Fruit fly (Drosophila melanogaster) whole organism, wandering third instar larva: Measurements from ENCODE around the gene brwl.

Source experiments
- Abd-B ChIP-seq: fragments of >200 bp; optimal IDR thresholded peaks from 2 replicates; lab custom pipeline; 2017; ENCODE audit warnings: missing biosample characterization, missing genetic modification characterization
- CG32264 ChIP-seq: fragments of 200-800 bp; sonication (Bioruptor generic); optimal IDR thresholded peaks from 2 replicates; lab custom pipeline; 2016; ENCODE audit warnings: missing biosample characterization, missing genetic modification characterization
- CrebA ChIP-seq: fragments of 200-800 bp; sonication (Bioruptor generic); optimal IDR thresholded peaks from 2 replicates; lab custom pipeline; 2016; ENCODE audit warnings: missing biosample characterization, mild to moderate bottlenecking, missing genetic modification characterization, borderline replicate concordance
- Dfd ChIP-seq: fragments of >200 bp; optimal IDR thresholded peaks from 2 replicates; lab custom pipeline; 2017; ENCODE audit warnings: missing biosample characterization, missing genetic modification characterization
- Dif ChIP-seq: fragments of 200-275, 200-300 bp; sonication (Bioruptor generic); optimal IDR thresholded peaks from 2 replicates; lab custom pipeline; 2018; ENCODE audit warnings: missing biosample characterization, missing genetic modification characterization; ENCODE audit not compliant: partially characterized antibody
- GATAd ChIP-seq: sonication (Bioruptor generic); optimal IDR thresholded peaks from 2 replicates; lab custom pipeline; 2016; ENCODE audit warnings: missing biosample characterization, missing genetic modification characterization
- Hr78 ChIP-seq: fragments of >200 bp; optimal IDR thresholded peaks from 2 replicates; lab custom pipeline; 2017; ENCODE audit warnings: missing biosample characterization, missing genetic modification characterization
- Hr83 ChIP-seq: fragments of 200-300 bp; sonication (Bioruptor generic); optimal IDR thresholded peaks from 2 replicates; lab custom pipeline; 2016; ENCODE audit warnings: missing biosample characterization, mild to moderate bottlenecking, missing genetic modification characterization, moderate library complexity; ENCODE audit not compliant: poor library complexity, severe bottlenecking
- Jra ChIP-seq: sonication (Bioruptor generic); optimal IDR thresholded peaks from 2 replicates; lab custom pipeline; 2016; ENCODE audit warnings: missing biosample characterization, missing genetic modification characterization
- N ChIP-seq: fragments of >200 bp; optimal IDR thresholded peaks from 2 replicates; lab custom pipeline; 2018; ENCODE audit warnings: missing biosample characterization, missing external identifiers, missing genetic modification characterization
- OdsH ChIP-seq: fragments of 200-800 bp; sonication (Bioruptor generic); optimal IDR thresholded peaks from 2 replicates; lab custom pipeline; 2016; ENCODE audit warnings: missing biosample characterization, mild to moderate bottlenecking, missing genetic modification characterization
- Rel ChIP-seq, 2 experiments: fragments of 200-800 bp; sonication (Bioruptor generic) in 1 of 2; optimal IDR thresholded peaks; 2 replicates in 1 of 2; 3 replicates in 1 of 2; lab custom pipeline; 2016 to 2019; ENCODE audit warnings: mild to moderate bottlenecking in 2 of 2, missing biosample characterization in 2 of 2, missing genetic modification characterization in 2 of 2, moderate library complexity in 1 of 2
- Sp1 ChIP-seq: fragments of 200-800 bp; sonication (Bioruptor generic); optimal IDR thresholded peaks from 3 replicates; lab custom pipeline; 2019; ENCODE audit warnings: missing biosample characterization, mild to moderate bottlenecking, missing genetic modification characterization, moderate library complexity
- Vsx2 ChIP-seq: fragments of 200-300, 225-300 bp; sonication (Bioruptor generic); optimal IDR thresholded peaks from 2 replicates; lab custom pipeline; 2018; ENCODE audit warnings: missing biosample characterization, missing genetic modification characterization; ENCODE audit not compliant: partially characterized antibody
- br ChIP-seq: fragments of 200-800 bp; sonication (Bioruptor generic); optimal IDR thresholded peaks from 2 replicates; lab custom pipeline; 2016; ENCODE audit warnings: missing biosample characterization, missing genetic modification characterization
- brk ChIP-seq: fragments of 200-800 bp; sonication (Bioruptor generic); optimal IDR thresholded peaks from 2 replicates; lab custom pipeline; 2016; ENCODE audit warnings: missing biosample characterization, mild to moderate bottlenecking, missing genetic modification characterization
- dl ChIP-seq, 2 experiments: fragments of 175-275, 200-275 bp in 1 of 2; fragments of 200-275 bp in 1 of 2; sonication (Bioruptor generic); optimal IDR thresholded peaks; lab custom pipeline; 2018; ENCODE audit warnings: mild to moderate bottlenecking in 2 of 2, missing biosample characterization in 2 of 2, missing genetic modification characterization in 2 of 2, moderate library complexity in 2 of 2; ENCODE audit not compliant: partially characterized antibody in 2 of 2, insufficient read depth in 1 of 2
- dmrt93B ChIP-seq: fragments of 200-800 bp; sonication (Bioruptor generic); optimal IDR thresholded peaks from 2 replicates; lab custom pipeline; 2018; ENCODE audit warnings: missing biosample characterization, mild to moderate bottlenecking, missing genetic modification characterization
- dsf ChIP-seq: sonication (Bioruptor generic); optimal IDR thresholded peaks from 2 replicates; lab custom pipeline; 2016; ENCODE audit warnings: missing biosample characterization, missing genetic modification characterization, borderline replicate concordance
- ey ChIP-seq: fragments of 200-800 bp; sonication (Bioruptor generic); optimal IDR thresholded peaks from 2 replicates; lab custom pipeline; 2016; ENCODE audit warnings: missing biosample characterization, missing genetic modification characterization
- foxo ChIP-seq, 2 experiments: fragments of 200-800 bp; sonication (Bioruptor generic); optimal IDR thresholded peaks; 2 replicates in 1 of 2; 3 replicates in 1 of 2; lab custom pipeline; 2016 to 2017; ENCODE audit warnings: missing biosample characterization in 2 of 2, missing genetic modification characterization in 2 of 2
- fru ChIP-seq: fragments of 200-800 bp; sonication (Bioruptor generic); optimal IDR thresholded peaks from 3 replicates; lab custom pipeline; 2016; ENCODE audit warnings: missing biosample characterization, mild to moderate bottlenecking, missing genetic modification characterization
- h ChIP-seq: fragments of 200-800 bp; sonication (Bioruptor generic); optimal IDR thresholded peaks from 3 replicates; lab custom pipeline; 2016; ENCODE audit warnings: missing biosample characterization, mild to moderate bottlenecking, missing genetic modification characterization
- jim ChIP-seq: fragments of 175-275, 200-325 bp; sonication (Bioruptor generic); optimal IDR thresholded peaks from 2 replicates; lab custom pipeline; 2016; ENCODE audit warnings: missing biosample characterization, mild to moderate bottlenecking, missing genetic modification characterization
- pan ChIP-seq: fragments of >200 bp; optimal IDR thresholded peaks from 2 replicates; lab custom pipeline; 2017
- psq ChIP-seq: fragments of 200-800 bp; sonication (Bioruptor generic); optimal IDR thresholded peaks from 3 replicates; lab custom pipeline; 2017; ENCODE audit warnings: missing biosample characterization, mild to moderate bottlenecking, missing genetic modification characterization, moderate library complexity
- rgr ChIP-seq: fragments of 200-800 bp; sonication (Bioruptor generic); optimal IDR thresholded peaks from 3 replicates; lab custom pipeline; 2016; ENCODE audit warnings: missing biosample characterization, mild to moderate bottlenecking, missing genetic modification characterization
- sage ChIP-seq: fragments of 200-800 bp; sonication (Bioruptor generic); optimal IDR thresholded peaks from 2 replicates; lab custom pipeline; 2016; ENCODE audit warnings: missing biosample characterization, mild to moderate bottlenecking, missing genetic modification characterization
- sv ChIP-seq: fragments of 200-800 bp; sonication (Bioruptor generic); optimal IDR thresholded peaks from 3 replicates; lab custom pipeline; 2016; ENCODE audit warnings: missing biosample characterization, missing genetic modification characterization
- tai ChIP-seq: sonication (Bioruptor generic); optimal IDR thresholded peaks from 2 replicates; lab custom pipeline; 2016; ENCODE audit warnings: missing biosample characterization, missing genetic modification characterization
- usp ChIP-seq: fragments of >200 bp; optimal IDR thresholded peaks from 2 replicates; lab custom pipeline; 2017; ENCODE audit warnings: missing biosample characterization, missing genetic modification characterization
- woc ChIP-seq: sonication (Bioruptor generic); optimal IDR thresholded peaks from 2 replicates; lab custom pipeline; 2016; ENCODE audit warnings: missing biosample characterization, mild to moderate bottlenecking, missing genetic modification characterization

brwl gene

dm6 chr2L:9616654-9617053 lies 48.0 kb downstream of the brwl start (continued):
- TF ChIP-seq br (GFP tag; lab: Kevin White, UChicago) (peak; percentile 42), jim (GFP tag; lab: Kevin White, UChicago) (peak; percentile 82), pan (lab: Kevin White, UChicago) (no peak), h (GFP tag; lab: Kevin White, UChicago) (peak; percentile 8), woc (GFP tag; lab: Kevin White, UChicago) (no peak), sv (GFP tag; lab: Kevin White, UChicago) (peak; percentile 33), ey (GFP tag; lab: Kevin White, UChicago) (no peak), Abd-B (GFP tag; lab: Kevin White, UChicago) (no peak)
- TF ChIP-seq, all 38 proteins: peak for 15

DNA sequence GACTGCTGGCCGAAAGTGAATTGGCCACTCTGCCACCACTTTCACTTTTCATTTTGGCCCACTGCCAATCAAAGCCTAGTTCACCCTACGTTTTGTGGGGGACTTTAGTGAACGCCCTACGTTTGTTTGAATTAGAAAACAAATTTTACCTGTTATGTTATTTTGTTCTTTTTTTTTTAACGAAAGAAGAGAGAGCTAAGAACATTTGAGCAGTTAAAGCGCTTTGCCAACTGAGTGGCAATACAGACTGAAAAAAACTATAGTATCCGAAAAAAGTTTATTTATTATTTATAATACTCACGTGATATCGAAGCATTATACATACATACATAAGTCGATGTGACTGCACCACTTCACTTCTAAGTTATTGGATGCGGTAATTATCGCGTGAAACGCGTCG lies 49.2 kb downstream of the brwl start:
- TF ChIP-seq GATAd (GFP tag; lab: Kevin White, UChicago) (no peak), OdsH (GFP tag; lab: Kevin White, UChicago) (no peak), tai (GFP tag; lab: Kevin White, UChicago) (no peak), psq (GFP tag; lab: Kevin White, UChicago) (no peak), dsf (no peak), Rel (GFP tag; optimal IDR thresholded peaks at IDR 0.05; lab: Kevin White, UChicago) (no peak), Rel (tag; optimal IDR thresholded peaks at IDR 0.05; lab: Kevin White, UChicago) (no peak), usp (GFP tag; lab: Kevin White, UChicago) (no peak), dl (GFP tag; optimal IDR thresholded peaks at IDR 0.05; lab: Kevin White, UChicago; ENCODE audit: insufficient read depth in 1 of 2, partially characterized antibody in 2 of 2) (no peak), N (GFP tag; lab: Kevin White, UChicago) (no peak), Vsx2 (GFP tag; lab: Kevin White, UChicago) (no peak), br (GFP tag; lab: Kevin White, UChicago) (no peak)

DNA sequence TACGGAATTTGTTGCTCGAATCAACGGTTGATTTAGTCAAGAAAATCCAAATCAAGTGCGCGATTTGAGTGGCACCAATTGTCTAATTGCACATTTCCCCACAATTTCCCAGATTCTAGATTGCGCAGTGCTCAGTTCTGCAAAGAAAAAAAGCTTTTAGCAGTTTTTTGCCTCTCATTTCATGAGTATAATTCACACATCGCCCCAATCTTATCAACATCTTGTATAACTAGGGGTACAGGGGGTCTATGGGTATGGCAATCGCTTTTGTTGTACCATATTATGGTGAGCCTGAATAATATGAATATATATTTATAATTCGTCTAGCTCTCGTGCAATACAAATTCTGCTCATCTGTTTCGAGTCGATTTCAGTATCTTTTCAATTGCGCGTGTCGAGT lies 50.2 kb downstream of the brwl start:
- TF ChIP-seq rgr (GFP tag; lab: Kevin White, UChicago) (no peak), br (GFP tag; lab: Kevin White, UChicago) (peak; percentile 61), Hr78 (GFP tag; lab: Kevin White, UChicago) (no peak), h (GFP tag; lab: Kevin White, UChicago) (peak; percentile 48), Sp1 (GFP tag; lab: Kevin White, UChicago) (no peak), foxo (GFP tag; optimal IDR thresholded peaks at IDR 0.05; lab: Kevin White, UChicago) (no peak), CG32264 (GFP tag; lab: Kevin White, UChicago) (no peak), ey (GFP tag; lab: Kevin White, UChicago) (no peak), psq (GFP tag; lab: Kevin White, UChicago) (no peak), jim (GFP tag; lab: Kevin White, UChicago) (no peak), fru (GFP tag; lab: Kevin White, UChicago) (no peak), Dfd (GFP tag; lab: Kevin White, UChicago) (no peak), Hr83 (GFP tag; lab: Kevin White, UChicago) (no peak), OdsH (GFP tag; lab: Kevin White, UChicago) (no peak), dl (GFP tag; optimal IDR thresholded peaks at IDR 0.05; lab: Kevin White, UChicago; ENCODE audit: insufficient read depth in 1 of 2, partially characterized antibody in 2 of 2) (no peak), Dif (GFP tag; lab: Kevin White, UChicago) (no peak), brk (GFP tag; lab: Kevin White, UChicago) (no peak), Rel (GFP tag; optimal IDR thresholded peaks at IDR 0.05; lab: Kevin White, UChicago) (no peak), Rel (tag; optimal IDR thresholded peaks at IDR 0.05; lab: Kevin White, UChicago) (peak; percentile 5), dmrt93B (no peak), pan (lab: Kevin White, UChicago) (no peak), dsf (no peak)

DNA sequence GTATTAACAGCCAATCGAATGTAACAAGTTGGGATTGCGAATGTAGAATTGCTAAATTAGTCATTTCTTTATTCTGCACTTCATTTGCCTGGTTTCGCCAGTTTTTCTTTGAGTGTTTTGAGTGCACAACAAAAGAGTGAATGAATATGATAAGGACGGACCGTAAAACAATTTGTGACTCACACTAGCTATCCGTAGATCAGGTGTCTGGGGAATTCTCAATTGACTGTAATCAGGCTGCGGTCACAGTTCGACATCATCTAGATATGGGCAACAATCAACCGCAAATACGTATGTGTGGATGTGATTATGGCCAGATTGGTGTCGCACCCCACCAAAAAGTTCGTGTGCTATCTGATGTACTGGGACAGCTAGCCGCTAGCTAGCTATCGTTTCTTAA lies 51.2 kb downstream of the brwl start:
- TF ChIP-seq tai (GFP tag; lab: Kevin White, UChicago) (no peak), Rel (GFP tag; optimal IDR thresholded peaks at IDR 0.05; lab: Kevin White, UChicago) (no peak), Rel (tag; optimal IDR thresholded peaks at IDR 0.05; lab: Kevin White, UChicago) (peak; percentile 59), brk (GFP tag; lab: Kevin White, UChicago) (no peak), sage (GFP tag; lab: Kevin White, UChicago) (no peak), br (GFP tag; lab: Kevin White, UChicago) (peak; percentile 21), Dfd (GFP tag; lab: Kevin White, UChicago) (no peak), OdsH (GFP tag; lab: Kevin White, UChicago) (no peak), Jra (GFP tag; lab: Kevin White, UChicago) (no peak), GATAd (GFP tag; lab: Kevin White, UChicago) (no peak), dmrt93B (no peak), jim (GFP tag; lab: Kevin White, UChicago) (no peak), ey (GFP tag; lab: Kevin White, UChicago) (no peak), Hr83 (GFP tag; lab: Kevin White, UChicago) (no peak), Hr78 (GFP tag; lab: Kevin White, UChicago) (no peak), CrebA (GFP tag; lab: Kevin White, UChicago) (peak; percentile 48), Abd-B (GFP tag; lab: Kevin White, UChicago) (no peak)
